Fruit fly (Drosophila melanogaster) whole organism, embryonic: ENCODE results near the gene RpL27A.
A peak's percentile ranks its signal among the peaks of the same experiment; 100 is the strongest.

Experiments
- Abd-B ChIP-seq: fragments of 200-800 bp; sonication (Bioruptor generic); optimal IDR thresholded peaks from 2 replicates; lab custom pipeline; 2018; ENCODE audit warnings: missing biosample characterization, mild to moderate bottlenecking, missing genetic modification characterization, moderate library complexity
- Atf3 ChIP-seq: fragments of 200-800 bp; sonication (Bioruptor generic); optimal IDR thresholded peaks from 3 replicates; lab custom pipeline; 2016; ENCODE audit warnings: missing biosample characterization, missing genetic modification characterization
- Bgb ChIP-seq: fragments of 200-800 bp; sonication (Bioruptor generic); IDR thresholded peaks from 2 replicates; pipeline ENCODE4 v1.3.6; 2022; ENCODE audit warnings: missing biosample characterization, missing genetic modification characterization; ENCODE audit not compliant: partially characterized antibody
- CG10274 ChIP-seq: fragments of 200-800 bp; sonication (Bioruptor generic); optimal IDR thresholded peaks from 3 replicates; lab custom pipeline; 2017; ENCODE audit warnings: missing biosample characterization, mild to moderate bottlenecking, missing genetic modification characterization
- CG11398 ChIP-seq: fragments of 200-800 bp; sonication (Bioruptor generic); optimal IDR thresholded peaks from 2 replicates; lab custom pipeline; 2016; ENCODE audit warnings: missing biosample characterization, missing genetic modification characterization
- CG11456 ChIP-seq: fragments of 200-800 bp; sonication (Bioruptor generic); IDR thresholded peaks from 3 replicates; pipeline ENCODE4 v1.3.6; 2022; ENCODE audit warnings: missing biosample characterization, missing genetic modification characterization
- CG12744 ChIP-seq: fragments of 200-800 bp; sonication (Bioruptor generic); optimal IDR thresholded peaks from 2 replicates; lab custom pipeline; 2016; ENCODE audit warnings: missing biosample characterization, missing genetic modification characterization
- CG14014 ChIP-seq: fragments of 200-800 bp; sonication (Bioruptor generic); IDR thresholded peaks from 2 replicates; pipeline ENCODE4 v1.3.6; 2022; ENCODE audit warnings: missing biosample characterization, missing genetic modification characterization
- CG14965 ChIP-seq: fragments of 200-800 bp; sonication (Bioruptor generic); optimal IDR thresholded peaks from 2 replicates; lab custom pipeline; 2016; ENCODE audit warnings: missing biosample characterization, missing genetic modification characterization, borderline replicate concordance
- CG15479 ChIP-seq: fragments of 200-800 bp; sonication (Bioruptor generic); optimal IDR thresholded peaks from 3 replicates; lab custom pipeline; 2019; ENCODE audit warnings: missing biosample characterization, mild to moderate bottlenecking, missing genetic modification characterization, moderate library complexity
- CG17612 ChIP-seq: fragments of 200-800 bp; sonication (Bioruptor generic); IDR thresholded peaks from 2 replicates; pipeline ENCODE4 v1.3.6; 2022; ENCODE audit warnings: missing biosample characterization, missing genetic modification characterization
- CG17912 ChIP-seq: fragments of 200-800 bp; sonication (Bioruptor generic); optimal IDR thresholded peaks from 2 replicates; lab custom pipeline; 2018; ENCODE audit warnings: missing biosample characterization, mild to moderate bottlenecking, missing genetic modification characterization
- CG2120 ChIP-seq: fragments of 200-800 bp; sonication (Bioruptor generic); optimal IDR thresholded peaks from 3 replicates; lab custom pipeline; 2016; ENCODE audit warnings: missing biosample characterization, missing genetic modification characterization
- CG32532 ChIP-seq: fragments of 200-800 bp; sonication (Bioruptor generic); IDR thresholded peaks from 2 replicates; pipeline ENCODE4 v1.3.6; 2022; ENCODE audit warnings: missing biosample characterization, missing genetic modification characterization
- CG3838 ChIP-seq: fragments of 200-800 bp; sonication (Bioruptor generic); optimal IDR thresholded peaks from 3 replicates; lab custom pipeline; 2016; ENCODE audit warnings: missing biosample characterization, missing genetic modification characterization
- CG5953 ChIP-seq: fragments of 200-800 bp; sonication (Bioruptor generic); IDR thresholded peaks from 2 replicates; pipeline ENCODE4 v1.3.6; 2022; ENCODE audit warnings: missing biosample characterization, missing genetic modification characterization
- CG7357 ChIP-seq: fragments of 200-800 bp; sonication (Bioruptor generic); IDR thresholded peaks from 3 replicates; pipeline ENCODE4 v1.3.6; 2022; ENCODE audit warnings: missing biosample characterization, missing genetic modification characterization
- CG9609 ChIP-seq: fragments of 200-800 bp; sonication (Bioruptor generic); optimal IDR thresholded peaks from 3 replicates; lab custom pipeline; 2016; ENCODE audit warnings: missing biosample characterization, missing genetic modification characterization
- D19B ChIP-seq: fragments of 200-800 bp; sonication (Bioruptor generic); optimal IDR thresholded peaks from 2 replicates; lab custom pipeline; 2017; ENCODE audit warnings: missing biosample characterization, mild to moderate bottlenecking, missing genetic modification characterization
- Dek ChIP-seq: fragments of 200-800 bp; sonication (Bioruptor generic); optimal IDR thresholded peaks from 3 replicates; lab custom pipeline; 2019; ENCODE audit warnings: missing biosample characterization, mild to moderate bottlenecking, missing genetic modification characterization, moderate library complexity
- Dp ChIP-seq: fragments of 200-800 bp; sonication (Bioruptor generic); optimal IDR thresholded peaks from 2 replicates; lab custom pipeline; 2018; ENCODE audit warnings: missing biosample characterization, mild to moderate bottlenecking, missing genetic modification characterization, moderate library complexity
- Ets65A ChIP-seq: fragments of 200-800 bp; sonication (Bioruptor generic); peaks from one replicate; lab custom pipeline; 2016; ENCODE audit warnings: missing biosample characterization, missing genetic modification characterization
- Hmr ChIP-seq: fragments of 200-800 bp; sonication (Bioruptor generic); optimal IDR thresholded peaks from 3 replicates; lab custom pipeline; 2017; ENCODE audit warnings: mild to moderate bottlenecking, missing biosample characterization, missing genetic modification reagents, missing genetic modification characterization
- Hr78 ChIP-seq, 2 experiments: fragments of 200-800 bp in 1 of 2; fragments of >200 bp in 1 of 2; sonication (Bioruptor generic) in 1 of 2; optimal IDR thresholded peaks; 2 replicates each; lab custom pipeline; 2017 to 2019; ENCODE audit warnings: missing biosample characterization in 2 of 2, missing genetic modification characterization in 2 of 2, mild to moderate bottlenecking in 1 of 2, moderate library complexity in 1 of 2
- Optix ChIP-seq: fragments of 200-800 bp; sonication (Bioruptor generic); IDR thresholded peaks from 3 replicates; pipeline ENCODE4 v1.3.6; 2022; ENCODE audit warnings: missing biosample characterization, missing genetic modification characterization
- Ptx1 ChIP-seq: fragments of 200-800 bp; sonication (Bioruptor generic); IDR thresholded peaks from 2 replicates; pipeline ENCODE4 v1.3.6; 2022; ENCODE audit warnings: missing biosample characterization, missing genetic modification characterization
- Usf ChIP-seq: fragments of 200-800 bp; sonication (Bioruptor generic); optimal IDR thresholded peaks from 2 replicates; lab custom pipeline; 2017; ENCODE audit warnings: missing genotype, missing biosample characterization, missing genetic modification characterization
- Xrp1 ChIP-seq: fragments of 200-800 bp; sonication (Bioruptor generic); IDR thresholded peaks from 2 replicates; pipeline ENCODE4 v1.3.6; 2022; ENCODE audit warnings: missing biosample characterization, missing genetic modification characterization
- al ChIP-seq: fragments of 200-800 bp; sonication (Bioruptor generic); IDR thresholded peaks from 2 replicates; pipeline ENCODE4 v1.3.6; 2022; ENCODE audit warnings: missing biosample characterization, missing genetic modification characterization
- ash1 ChIP-seq: fragments of 200-800 bp; sonication (Bioruptor generic); optimal IDR thresholded peaks from 2 replicates; lab custom pipeline; 2018; ENCODE audit warnings: missing biosample characterization, mild to moderate bottlenecking, missing genetic modification characterization
- ato ChIP-seq: fragments of 200-800 bp; sonication (Bioruptor generic); IDR thresholded peaks from 2 replicates; pipeline ENCODE4 v1.3.6; 2022; ENCODE audit warnings: missing biosample characterization, missing genetic modification characterization; ENCODE audit not compliant: partially characterized antibody
- bsh ChIP-seq, 2 experiments: fragments of 200-800 bp; sonication (Bioruptor generic); optimal IDR thresholded peaks; 2 replicates each; lab custom pipeline; 2017 to 2018; ENCODE audit warnings: mild to moderate bottlenecking in 2 of 2, missing biosample characterization in 2 of 2, missing genetic modification characterization in 2 of 2, moderate library complexity in 1 of 2
- chinmo ChIP-seq: fragments of 200-800 bp; sonication (Bioruptor generic); IDR thresholded peaks from 4 replicates; pipeline ENCODE4 v1.3.6; 2022; ENCODE audit warnings: missing biosample characterization, missing genetic modification characterization; ENCODE audit not compliant: partially characterized antibody
- croc ChIP-seq: fragments of 200-800 bp; sonication (Bioruptor generic); conservative IDR thresholded peaks from 3 replicates; pipeline ENCODE4 v1.3.6; 2022; ENCODE audit warnings: missing biosample characterization, missing genetic modification characterization
- da ChIP-seq: fragments of 200-800 bp; sonication (Bioruptor generic); optimal IDR thresholded peaks from 2 replicates; lab custom pipeline; 2016; ENCODE audit warnings: missing biosample characterization, missing genetic modification characterization
- dimm ChIP-seq: fragments of 200-800 bp; sonication (Bioruptor generic); IDR thresholded peaks from 2 replicates; pipeline ENCODE4 v1.3.6; 2022; ENCODE audit warnings: missing biosample characterization, missing genetic modification characterization
- dysf ChIP-seq: fragments of 200-800 bp; sonication (Bioruptor generic); IDR thresholded peaks from 3 replicates; pipeline ENCODE4 v1.3.6; 2022; ENCODE audit warnings: missing biosample characterization, missing genetic modification characterization
- her ChIP-seq: fragments of 200-800 bp; sonication (Bioruptor generic); optimal IDR thresholded peaks from 2 replicates; lab custom pipeline; 2016; ENCODE audit warnings: missing biosample characterization, missing genetic modification characterization
- kay ChIP-seq: fragments of 200-800 bp; sonication (Bioruptor generic); optimal IDR thresholded peaks from 2 replicates; lab custom pipeline; 2016; ENCODE audit warnings: missing biosample characterization, missing genetic modification characterization
- lilli ChIP-seq: fragments of 200-800 bp; sonication (Bioruptor generic); optimal IDR thresholded peaks from 3 replicates; lab custom pipeline; 2016; ENCODE audit warnings: missing biosample characterization, missing genetic modification characterization
- luna ChIP-seq: fragments of 200-800 bp; sonication (Bioruptor generic); optimal IDR thresholded peaks from 2 replicates; lab custom pipeline; 2016; ENCODE audit warnings: missing biosample characterization, missing genetic modification characterization
- prd ChIP-seq, 3 experiments: fragments of >200 bp in 2 of 3; fragments of 200-800 bp in 1 of 3; sonication (Bioruptor generic) in 1 of 3; optimal IDR thresholded peaks in 2 of 3; IDR thresholded peaks in 1 of 3; 2 replicates in 2 of 3; 3 replicates in 1 of 3; pipeline versions ENCODE4 v1.3.6 to Lab custom; 2017 to 2022; ENCODE audit warnings: missing biosample characterization in 1 of 3, missing genetic modification characterization in 1 of 3
- pros ChIP-seq: fragments of 200-800 bp; sonication (Bioruptor generic); optimal IDR thresholded peaks from 3 replicates; lab custom pipeline; 2019; ENCODE audit warnings: missing biosample characterization, mild to moderate bottlenecking, missing genetic modification characterization, moderate library complexity
- row ChIP-seq: fragments of 200-800 bp; sonication (Bioruptor generic); IDR thresholded peaks from 3 replicates; pipeline ENCODE4 v1.3.6; 2022; ENCODE audit warnings: missing biosample characterization, missing genetic modification characterization
- unpg ChIP-seq: fragments of 200-800 bp; sonication (Bioruptor generic); optimal IDR thresholded peaks from 3 replicates; lab custom pipeline; 2018; ENCODE audit warnings: missing biosample characterization, mild to moderate bottlenecking, missing genetic modification characterization, moderate library complexity
- vfl ChIP-seq: fragments of 200-800 bp; sonication (Bioruptor generic); optimal IDR thresholded peaks from 2 replicates; lab custom pipeline; 2016; ENCODE audit warnings: missing biosample characterization, missing genetic modification characterization
- zen ChIP-seq: fragments of 200-800 bp; sonication (Bioruptor generic); optimal IDR thresholded peaks from 3 replicates; lab custom pipeline; 2018; ENCODE audit warnings: missing biosample characterization, mild to moderate bottlenecking, missing genetic modification characterization, moderate library complexity
- zen2 ChIP-seq: fragments of 200-800 bp; sonication (Bioruptor generic); IDR thresholded peaks from 3 replicates; pipeline ENCODE4 v1.3.6; 2022; ENCODE audit warnings: missing biosample characterization, missing genetic modification characterization; ENCODE audit not compliant: partially characterized antibody

Gene RpL27A

dm6 chr2L:4433608-4434007 lies 24.6 kb downstream of the RpL27A start, which contains the start of the genes CG34177 and CG34178:
TSS of gene CG34177 (plus strand) at chr2L:4433908.
TSS of gene CG34178 (plus strand) at chr2L:4433908.
- TF ChIP-seq al (GFP tag; lab: Robert Waterston, UW) (no peak), CG12744 (GFP tag; lab: Kevin White, UChicago) (no peak), ash1 (GFP tag; lab: Kevin White, UChicago) (no peak), CG5953 (GFP tag; lab: Robert Waterston, UW) (no peak), Abd-B (GFP tag; lab: Kevin White, UChicago) (no peak), chinmo (GFP tag; lab: Robert Waterston, UW) (no peak), CG17912 (GFP tag; lab: Kevin White, UChicago) (no peak), CG10274 (GFP tag; lab: Kevin White, UChicago) (no peak)

dm6 chr2L:4422154-4422553 lies 36.0 kb downstream of the RpL27A start:
- peak; percentile 18; the same call in 1 of the 2 replicates for TF ChIP-seq CG32532 (GFP tag; lab: Robert Waterston, UW)
- peak; percentile 23; the same call in 1 of the 2 replicates for TF ChIP-seq dimm (GFP tag; lab: Robert Waterston, UW)
- TF ChIP-seq CG14014 = no peak
- TF ChIP-seq CG15479 = no peak
- no peak for TF ChIP-seq luna (GFP tag; lab: Kevin White, UChicago)
- peak; percentile 63 for TF ChIP-seq Ets65A (GFP tag; lab: Kevin White, UChicago)
- TF ChIP-seq CG3838 = no peak
- no peak for TF ChIP-seq pros
- no peak for TF ChIP-seq ato (GFP tag; lab: Robert Waterston, UW)
- no peak for TF ChIP-seq Atf3 (GFP tag; lab: Kevin White, UChicago)
- TF ChIP-seq CG14965 (GFP tag; lab: Kevin White, UChicago) = no peak
- TF ChIP-seq CG11398 = no peak
- TF ChIP-seq kay (GFP tag; lab: Kevin White, UChicago) = no peak
- no peak for TF ChIP-seq her (GFP tag; lab: Kevin White, UChicago)
- TF ChIP-seq Xrp1 (GFP tag; lab: Robert Waterston, UW) = no peak
- no peak; the same call in 1 of the 2 replicates for TF ChIP-seq al (GFP tag; lab: Robert Waterston, UW)
- no peak for TF ChIP-seq Usf (GFP tag; lab: Kevin White, UChicago)
- TF ChIP-seq Hmr (GFP tag; lab: Kevin White, UChicago) = peak; percentile 31
- TF ChIP-seq unpg (GFP tag; lab: Kevin White, UChicago) = no peak
- peak; percentile 34 for TF ChIP-seq CG2120
- TF ChIP-seq CG9609 = no peak
- 0 out of 2 replicates have a peak, but pooled peaks have one; percentile 35 for TF ChIP-seq CG17612
- no peak for TF ChIP-seq Hr78 (GFP tag; optimal IDR thresholded peaks at IDR 0.05; lab: Kevin White, UChicago)
- TF ChIP-seq Optix (GFP tag; lab: Robert Waterston, UW) = no peak
- TF ChIP-seq zen2 (GFP tag; lab: Robert Waterston, UW) = no peak
- TF ChIP-seq zen (tag; lab: Kevin White, UChicago) = no peak
- no peak for TF ChIP-seq da
- TF ChIP-seq Dek (tag; lab: Kevin White, UChicago) = no peak
- no peak for TF ChIP-seq Bgb
- peak; percentile 33; the same call in 1 of the 2 replicates for TF ChIP-seq Ptx1
- peak; percentile 50; the same call in 2 of the 3 replicates for TF ChIP-seq row (GFP tag; lab: Robert Waterston, UW)
- TF ChIP-seq CG11456 = no peak
- no peak for TF ChIP-seq prd (optimal IDR thresholded peaks at IDR 0.05; lab: Kevin White, UChicago)
- TF ChIP-seq prd (GFP tag; IDR thresholded peaks at IDR 0.05; lab: Robert Waterston, UW) = peak; percentile 28; the same call in 1 of the 3 replicates
- TF ChIP-seq D19B = peak; percentile 66
- peak; percentile 5 for TF ChIP-seq lilli
- 0 out of 3 replicates have a peak, but pooled peaks have one; percentile 16 for TF ChIP-seq dysf (GFP tag; lab: Robert Waterston, UW)
- TF ChIP-seq vfl (GFP tag; lab: Kevin White, UChicago) = no peak
- no peak for TF ChIP-seq croc (GFP tag; lab: Robert Waterston, UW)
- TF ChIP-seq bsh (GFP tag; optimal IDR thresholded peaks at IDR 0.05; lab: Kevin White, UChicago) = no peak
- no peak for TF ChIP-seq Dp (GFP tag; lab: Kevin White, UChicago)
- TF ChIP-seq CG7357 (GFP tag; lab: Robert Waterston, UW) = no peak
